Fruit fly (Drosophila melanogaster) whole organism, embryonic: Measurements from ENCODE around the gene Wdr59.
A peak's percentile ranks its signal among the peaks of the same experiment; 100 is the strongest.

ENCODE experiments used
- Antp ChIP-seq: fragments of 200-800 bp; sonication (Bioruptor generic); optimal IDR thresholded peaks from 3 replicates; lab custom pipeline; 2016; ENCODE audit warnings: missing biosample characterization, missing genetic modification characterization
- Asciz ChIP-seq: fragments of 200-800 bp; sonication (Bioruptor generic); optimal IDR thresholded peaks from 2 replicates; lab custom pipeline; 2017; ENCODE audit warnings: missing biosample characterization, mild to moderate bottlenecking, missing genetic modification characterization, missing genetic modification reagents
- CG10147 ChIP-seq: fragments of 200-800 bp; sonication (Bioruptor generic); optimal IDR thresholded peaks from 2 replicates; lab custom pipeline; 2019; ENCODE audit warnings: missing biosample characterization, mild to moderate bottlenecking, missing genetic modification characterization, moderate library complexity
- CG10431 ChIP-seq: fragments of 200-800 bp; sonication (Bioruptor generic); optimal IDR thresholded peaks from 3 replicates; lab custom pipeline; 2018; ENCODE audit warnings: missing biosample characterization, mild to moderate bottlenecking, missing genetic modification characterization
- CG10543 ChIP-seq: fragments of 200-800 bp; sonication (Bioruptor generic); optimal IDR thresholded peaks from 3 replicates; lab custom pipeline; 2017; ENCODE audit warnings: missing biosample characterization, mild to moderate bottlenecking, missing genetic modification characterization, moderate library complexity
- CG10654 ChIP-seq: fragments of 200-800 bp; sonication (Bioruptor generic); optimal IDR thresholded peaks from 2 replicates; lab custom pipeline; 2016; ENCODE audit warnings: missing biosample characterization, missing genetic modification characterization
- CG13287 ChIP-seq: fragments of 200-800 bp; sonication (Bioruptor generic); IDR thresholded peaks from 2 replicates; pipeline ENCODE4 v1.3.6; 2022; ENCODE audit warnings: missing biosample characterization, missing genetic modification characterization; ENCODE audit not compliant: partially characterized antibody
- CG13894 ChIP-seq: fragments of 200-800 bp; sonication (Bioruptor generic); optimal IDR thresholded peaks from 3 replicates; lab custom pipeline; 2018; ENCODE audit warnings: missing biosample characterization, mild to moderate bottlenecking, missing genetic modification characterization, moderate library complexity
- CG15514 ChIP-seq: fragments of 200-800 bp; sonication (Bioruptor generic); optimal IDR thresholded peaks from 3 replicates; lab custom pipeline; 2017; ENCODE audit warnings: missing biosample characterization, missing genetic modification characterization, mild to moderate bottlenecking, moderate library complexity, missing genetic modification reagents
- CG15601 ChIP-seq: fragments of 200-800 bp; sonication (Bioruptor generic); optimal IDR thresholded peaks from 3 replicates; lab custom pipeline; 2019; ENCODE audit warnings: missing biosample characterization, mild to moderate bottlenecking, missing genetic modification characterization, moderate library complexity
- CG2129 ChIP-seq: fragments of 200-800 bp; sonication (Bioruptor generic); IDR thresholded peaks from 2 replicates; pipeline ENCODE4 v1.3.6; 2022; ENCODE audit warnings: missing biosample characterization, missing genetic modification characterization; ENCODE audit not compliant: partially characterized antibody
- CG34224 ChIP-seq: fragments of 200-800 bp; sonication (Bioruptor generic); IDR thresholded peaks from 3 replicates; pipeline ENCODE4 v1.3.6; 2022; ENCODE audit warnings: missing biosample characterization, missing genetic modification characterization; ENCODE audit not compliant: partially characterized antibody
- CG5953 ChIP-seq: fragments of 200-800 bp; sonication (Bioruptor generic); IDR thresholded peaks from 2 replicates; pipeline ENCODE4 v1.3.6; 2022; ENCODE audit warnings: missing biosample characterization, missing genetic modification characterization
- CG6254 ChIP-seq: fragments of 200-800 bp; sonication (Bioruptor generic); optimal IDR thresholded peaks from 3 replicates; lab custom pipeline; 2017; ENCODE audit warnings: mild to moderate bottlenecking, missing biosample characterization, missing genetic modification reagents, missing genetic modification characterization
- CG7839 ChIP-seq: fragments of 200-800 bp; sonication (Bioruptor generic); optimal IDR thresholded peaks from 3 replicates; lab custom pipeline; 2018; ENCODE audit warnings: missing biosample characterization, mild to moderate bottlenecking, missing genetic modification characterization, moderate library complexity
- CG9609 ChIP-seq: fragments of 200-800 bp; sonication (Bioruptor generic); optimal IDR thresholded peaks from 3 replicates; lab custom pipeline; 2016; ENCODE audit warnings: missing biosample characterization, missing genetic modification characterization
- CoRest ChIP-seq: fragments of 200-800 bp; sonication (Bioruptor generic); optimal IDR thresholded peaks from 3 replicates; lab custom pipeline; 2018; ENCODE audit warnings: missing biosample characterization, mild to moderate bottlenecking, missing genetic modification characterization, moderate library complexity
- Dip2 ChIP-seq: fragments of 200-800 bp; sonication (Bioruptor generic); IDR thresholded peaks from 2 replicates; pipeline ENCODE4 v1.3.6; 2022; ENCODE audit warnings: missing biosample characterization, missing genetic modification characterization
- Dp ChIP-seq: fragments of 200-800 bp; sonication (Bioruptor generic); optimal IDR thresholded peaks from 2 replicates; lab custom pipeline; 2018; ENCODE audit warnings: missing biosample characterization, mild to moderate bottlenecking, missing genetic modification characterization, moderate library complexity
- Drgx ChIP-seq: fragments of 200-800 bp; sonication (Bioruptor generic); IDR thresholded peaks from 2 replicates; pipeline ENCODE4 v1.3.6; 2022; ENCODE audit warnings: missing biosample characterization, missing genetic modification characterization
- Eip74EF ChIP-seq, 2 experiments: fragments of 200-800 bp in 1 of 2; fragments of >200 bp in 1 of 2; sonication (Bioruptor generic) in 1 of 2; optimal IDR thresholded peaks; 2 replicates each; lab custom pipeline; 2017 to 2019; ENCODE audit warnings: missing biosample characterization in 2 of 2, missing genetic modification characterization in 2 of 2, mild to moderate bottlenecking in 1 of 2, moderate library complexity in 1 of 2
- Hmx ChIP-seq: fragments of 200-800 bp; sonication (Bioruptor generic); optimal IDR thresholded peaks from 2 replicates; lab custom pipeline; 2016; ENCODE audit warnings: missing biosample characterization, missing genetic modification characterization
- Hr51 ChIP-seq, 2 experiments: fragments of 200-800 bp; sonication (Bioruptor generic); optimal IDR thresholded peaks; 2 replicates in 1 of 2; 3 replicates in 1 of 2; lab custom pipeline; 2016 to 2018; ENCODE audit warnings: missing biosample characterization in 2 of 2, missing genetic modification characterization in 2 of 2, mild to moderate bottlenecking in 1 of 2, moderate library complexity in 1 of 2
- Hr78 ChIP-seq, 2 experiments: fragments of 200-800 bp in 1 of 2; fragments of >200 bp in 1 of 2; sonication (Bioruptor generic) in 1 of 2; optimal IDR thresholded peaks; 2 replicates each; lab custom pipeline; 2017 to 2019; ENCODE audit warnings: missing biosample characterization in 2 of 2, missing genetic modification characterization in 2 of 2, mild to moderate bottlenecking in 1 of 2, moderate library complexity in 1 of 2
- Hsf ChIP-seq: fragments of 200-800 bp; sonication (Bioruptor generic); optimal IDR thresholded peaks from 3 replicates; lab custom pipeline; 2016; ENCODE audit warnings: missing biosample characterization, missing genetic modification characterization
- Myb ChIP-seq: fragments of 200-800 bp; sonication (Bioruptor generic); optimal IDR thresholded peaks from 2 replicates; lab custom pipeline; 2016; ENCODE audit warnings: missing biosample characterization, missing genetic modification characterization
- Nf-YB ChIP-seq: fragments of 200-800 bp; sonication (Bioruptor generic); optimal IDR thresholded peaks from 3 replicates; lab custom pipeline; 2019; ENCODE audit warnings: missing biosample characterization, mild to moderate bottlenecking, missing genetic modification characterization, moderate library complexity
- Poxn ChIP-seq: fragments of 200-800 bp; sonication (Bioruptor generic); IDR thresholded peaks from 2 replicates; pipeline ENCODE4 v1.3.6; 2022; ENCODE audit warnings: missing biosample characterization, missing genetic modification characterization
- Rfx ChIP-seq: fragments of 200-800 bp; sonication (Bioruptor generic); IDR thresholded peaks from 2 replicates; pipeline ENCODE4 v1.3.6; 2022; ENCODE audit warnings: missing biosample characterization, missing genetic modification characterization
- Sox102F ChIP-seq: fragments of 200-800 bp; sonication (Bioruptor generic); optimal IDR thresholded peaks from 2 replicates; lab custom pipeline; 2018; ENCODE audit warnings: missing biosample characterization, mild to moderate bottlenecking, missing genetic modification characterization, moderate library complexity
- YL-1 ChIP-seq: fragments of 200-800 bp; sonication (Bioruptor generic); optimal IDR thresholded peaks from 3 replicates; lab custom pipeline; 2017; ENCODE audit warnings: missing biosample characterization, mild to moderate bottlenecking, missing genetic modification characterization
- abd-A ChIP-seq: fragments of 200-800 bp; sonication (Bioruptor generic); optimal IDR thresholded peaks from 3 replicates; lab custom pipeline; 2019; ENCODE audit warnings: missing biosample characterization, mild to moderate bottlenecking, missing genetic modification characterization, moderate library complexity
- amos ChIP-seq: fragments of 200-800 bp; sonication (Bioruptor generic); IDR thresholded peaks from 2 replicates; pipeline ENCODE4 v1.3.6; 2022; ENCODE audit warnings: missing biosample characterization, missing genetic modification characterization; ENCODE audit not compliant: partially characterized antibody
- ash1 ChIP-seq: fragments of 200-800 bp; sonication (Bioruptor generic); optimal IDR thresholded peaks from 2 replicates; lab custom pipeline; 2018; ENCODE audit warnings: missing biosample characterization, mild to moderate bottlenecking, missing genetic modification characterization
- croc ChIP-seq: fragments of 200-800 bp; sonication (Bioruptor generic); conservative IDR thresholded peaks from 3 replicates; pipeline ENCODE4 v1.3.6; 2022; ENCODE audit warnings: missing biosample characterization, missing genetic modification characterization
- dimm ChIP-seq: fragments of 200-800 bp; sonication (Bioruptor generic); IDR thresholded peaks from 2 replicates; pipeline ENCODE4 v1.3.6; 2022; ENCODE audit warnings: missing biosample characterization, missing genetic modification characterization
- gt ChIP-seq: fragments of 200-800 bp; sonication (Bioruptor generic); IDR thresholded peaks from 2 replicates; pipeline ENCODE4 v1.3.6; 2022; ENCODE audit warnings: missing biosample characterization, missing genetic modification characterization
- knrl ChIP-seq: fragments of 200-800 bp; sonication (Bioruptor generic); IDR thresholded peaks from 3 replicates; pipeline ENCODE4 v1.3.6; 2022; ENCODE audit warnings: missing biosample characterization, missing genetic modification characterization; ENCODE audit not compliant: partially characterized antibody
- prd ChIP-seq, 3 experiments: fragments of >200 bp in 2 of 3; fragments of 200-800 bp in 1 of 3; sonication (Bioruptor generic) in 1 of 3; optimal IDR thresholded peaks in 2 of 3; IDR thresholded peaks in 1 of 3; 2 replicates in 2 of 3; 3 replicates in 1 of 3; pipeline versions ENCODE4 v1.3.6 to Lab custom; 2017 to 2022; ENCODE audit warnings: missing biosample characterization in 1 of 3, missing genetic modification characterization in 1 of 3
- row ChIP-seq: fragments of 200-800 bp; sonication (Bioruptor generic); IDR thresholded peaks from 3 replicates; pipeline ENCODE4 v1.3.6; 2022; ENCODE audit warnings: missing biosample characterization, missing genetic modification characterization
- salm ChIP-seq: fragments of 200-800 bp; sonication (Bioruptor generic); optimal IDR thresholded peaks from 2 replicates; lab custom pipeline; 2018; ENCODE audit warnings: missing biosample characterization, mild to moderate bottlenecking, missing genetic modification characterization
- ssp ChIP-seq: fragments of 200-800 bp; sonication (Bioruptor generic); IDR thresholded peaks from 2 replicates; pipeline ENCODE4 v1.3.6; 2022; ENCODE audit warnings: missing biosample characterization, missing genetic modification characterization
- stc ChIP-seq: fragments of 200-800 bp; sonication (Bioruptor generic); IDR thresholded peaks from 2 replicates; pipeline ENCODE4 v1.3.6; 2022; ENCODE audit warnings: missing biosample characterization, missing genetic modification characterization
- sug ChIP-seq: fragments of 200-800 bp; optimal IDR thresholded peaks from 2 replicates; lab custom pipeline; 2019; ENCODE audit warnings: missing biosample characterization, mild to moderate bottlenecking, missing genetic modification characterization, moderate library complexity
- toy ChIP-seq: fragments of 200-800 bp; sonication (Bioruptor generic); IDR thresholded peaks from 2 replicates; pipeline ENCODE4 v1.3.6; 2022; ENCODE audit warnings: missing biosample characterization, missing genetic modification characterization

The Wdr59 gene

DNA sequence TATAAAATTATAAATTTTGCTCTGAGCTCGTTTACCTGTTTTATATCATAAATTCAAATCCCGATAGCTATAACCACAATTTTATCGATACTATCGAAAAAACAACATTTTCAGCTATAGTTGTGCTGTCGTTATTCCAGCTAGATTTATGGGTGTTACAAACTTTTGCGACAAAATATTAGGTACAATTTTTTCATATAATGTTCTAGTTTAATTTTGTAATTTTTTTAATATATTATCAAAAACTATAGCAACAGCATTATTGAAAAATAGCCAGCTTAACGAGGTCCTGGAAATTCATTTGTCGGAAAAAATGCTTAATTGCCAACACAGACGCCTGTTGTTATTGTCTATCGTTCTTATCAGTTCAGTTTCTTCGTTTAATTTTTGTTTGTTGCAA, at the start of gene Wdr59 (continued):
- no peak for TF ChIP-seq CG10431 (GFP tag; lab: Kevin White, UChicago)
- no peak for TF ChIP-seq CG5953 (GFP tag; lab: Robert Waterston, UW)
- peak in 1 of 2 experiments; percentile 11 for TF ChIP-seq Hr51 (GFP tag; optimal IDR thresholded peaks at IDR 0.05; lab: Kevin White, UChicago)
- no peak for TF ChIP-seq ash1 (GFP tag; lab: Kevin White, UChicago)
- TF ChIP-seq Asciz (GFP tag; lab: Kevin White, UChicago), result no peak
- peak; percentile 54 for TF ChIP-seq Myb (GFP tag; lab: Kevin White, UChicago)
- TF ChIP-seq Rfx (GFP tag; lab: Robert Waterston, UW), result peak; percentile 51; the same call in 1 of the 2 replicates
- no peak for TF ChIP-seq prd (optimal IDR thresholded peaks at IDR 0.05; lab: Kevin White, UChicago)
- TF ChIP-seq prd (GFP tag; IDR thresholded peaks at IDR 0.05; lab: Robert Waterston, UW), result peak; percentile 59; the same call in 1 of the 3 replicates
- TF ChIP-seq CG9609 (GFP tag; lab: Kevin White, UChicago), result no peak
- TF ChIP-seq CG15514 (GFP tag; lab: Kevin White, UChicago), result peak; percentile 57
- peak; percentile 2 for TF ChIP-seq Hmx (GFP tag; lab: Kevin White, UChicago)
- no peak for TF ChIP-seq toy (GFP tag; lab: Robert Waterston, UW)
- TF ChIP-seq Eip74EF (GFP tag; optimal IDR thresholded peaks at IDR 0.05; lab: Kevin White, UChicago), result no peak
- TF ChIP-seq YL-1, result peak; percentile 25
- peak; percentile 48 for TF ChIP-seq Hsf (GFP tag; lab: Kevin White, UChicago)
- no peak for TF ChIP-seq abd-A (tag; lab: Kevin White, UChicago)
- no peak for TF ChIP-seq dimm
- no peak for TF ChIP-seq CG6254

DNA sequence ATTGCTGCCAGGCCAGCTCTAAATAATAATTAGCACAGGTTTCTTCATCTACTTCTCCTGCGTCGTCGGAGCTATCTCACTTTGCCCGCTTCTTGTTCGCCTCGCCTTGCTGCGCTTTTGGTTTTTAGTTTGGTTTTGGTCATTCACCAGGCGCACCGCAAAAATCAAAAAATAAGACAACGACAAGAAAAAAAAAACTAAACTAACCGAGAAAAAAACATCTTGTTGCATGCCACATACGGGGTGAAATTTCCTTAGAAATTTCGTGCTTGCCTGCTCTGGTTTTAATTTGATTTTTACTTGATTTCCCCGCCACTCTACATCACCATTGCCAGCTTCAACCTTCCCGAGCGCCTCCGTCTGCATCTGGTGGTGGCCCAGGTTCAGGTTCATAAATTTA, 49.5 kb upstream of the Wdr59 start:
- TF ChIP-seq Hr78 (GFP tag; optimal IDR thresholded peaks at IDR 0.05; lab: Kevin White, UChicago) (no peak), Drgx (GFP tag; lab: Robert Waterston, UW) (peak; percentile 14; the same call in 1 of the 2 replicates)

DNA sequence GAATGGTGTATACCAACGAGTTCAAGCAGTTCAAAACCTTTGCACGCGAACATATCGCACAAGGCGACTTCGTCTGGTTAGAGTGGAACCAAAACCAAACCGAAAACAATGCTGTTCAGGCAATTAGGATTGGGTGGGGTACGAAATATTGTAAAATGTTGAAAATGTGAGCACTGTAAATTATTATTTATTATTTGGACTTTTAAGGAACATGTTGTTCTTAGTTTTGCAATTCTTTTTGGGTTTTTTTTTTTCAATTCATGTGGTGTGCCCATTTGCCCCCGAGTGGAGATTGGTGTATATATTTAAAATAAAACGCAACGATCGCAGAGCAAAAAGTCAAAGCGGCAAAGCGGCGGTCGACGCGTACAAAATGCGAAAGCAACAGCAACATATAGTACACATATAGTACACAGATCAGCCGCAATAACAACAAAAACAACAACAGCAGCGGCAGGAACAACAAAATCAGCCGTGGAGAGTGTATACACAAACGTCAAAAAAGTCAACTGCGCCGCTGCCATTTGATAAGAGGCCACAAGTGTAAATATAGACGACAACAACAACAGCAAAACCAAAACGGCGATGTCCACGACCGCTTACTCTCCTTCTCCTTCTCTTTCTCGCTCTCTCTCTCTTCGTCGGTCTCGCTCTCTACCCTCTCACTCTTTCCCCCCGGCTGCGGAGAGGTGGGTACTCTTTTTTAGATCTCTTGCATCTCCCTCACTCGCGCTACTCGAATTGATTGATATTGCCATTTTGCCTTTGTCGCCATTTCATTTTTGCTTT, 46.4 kb upstream of the Wdr59 start:
- TF ChIP-seq croc (no peak), CoRest (tag; lab: Kevin White, UChicago) (peak; percentile 12), Nf-YB (GFP tag; lab: Kevin White, UChicago) (peak; percentile 28), CG7839 (tag; lab: Kevin White, UChicago) (peak; percentile 29), Dip2 (GFP tag; lab: Robert Waterston, UW) (no peak), CG13894 (tag; lab: Kevin White, UChicago) (no peak), sug (tag; lab: Kevin White, UChicago) (peak; percentile 63), CG10147 (peak; percentile 45), row (GFP tag; lab: Robert Waterston, UW) (peak; percentile 51), Sox102F (GFP tag; lab: Kevin White, UChicago) (peak; percentile 31), Poxn (GFP tag; lab: Robert Waterston, UW) (no peak), Antp (GFP tag; lab: Kevin White, UChicago) (no peak), knrl (GFP tag; lab: Robert Waterston, UW) (no peak), salm (tag; lab: Kevin White, UChicago) (no peak), amos (GFP tag; lab: Robert Waterston, UW) (no peak), CG15601 (tag; lab: Kevin White, UChicago) (peak; percentile 44), CG34224 (no peak), CG13287 (GFP tag; lab: Robert Waterston, UW) (no peak), ssp (GFP tag; lab: Robert Waterston, UW) (no peak), gt (GFP tag; lab: Robert Waterston, UW) (no peak), CG2129 (GFP tag; lab: Robert Waterston, UW) (no peak), Dp (GFP tag; lab: Kevin White, UChicago) (no peak), stc (GFP tag; lab: Robert Waterston, UW) (no peak; the same call in 1 of the 2 replicates), CG10543 (GFP tag; lab: Kevin White, UChicago) (peak; percentile 76), CG10654 (no peak)
